Worm (Caenorhabditis elegans) whole organism, L1 larva: ENCODE data around the gene nhr-19.

ENCODE experiments used
- aly-2 ChIP-seq: fragments of 150-350 bp; optimal IDR thresholded peaks from 2 replicates; lab custom pipeline; 2014; ENCODE audit warnings: missing biosample characterization, missing genetic modification characterization
- dpl-1 ChIP-seq, 3 experiments: fragments of 150-350 bp in 2 of 3; sonication (generic microtip) in 1 of 3; optimal IDR thresholded peaks; 2 replicates each; lab custom pipeline; 2014 to 2017; ENCODE audit warnings: missing biosample characterization in 3 of 3, missing genetic modification characterization in 3 of 3, missing genetic modification reagents in 3 of 3
- fos-1 ChIP-seq: fragments of 150-350 bp; optimal IDR thresholded peaks from 2 replicates; lab custom pipeline; 2014; ENCODE audit warnings: missing biosample characterization, missing genetic modification characterization
- lsy-2 ChIP-seq, 2 experiments: fragments of 150-350 bp; optimal IDR thresholded peaks; 2 replicates each; lab custom pipeline; 2014; ENCODE audit warnings: missing biosample characterization in 2 of 2, missing genetic modification characterization in 2 of 2
- nhr-237 ChIP-seq: fragments of 150-350 bp; optimal IDR thresholded peaks from 2 replicates; lab custom pipeline; 2014; ENCODE audit warnings: missing biosample characterization, missing genetic modification characterization
- rnt-1 ChIP-seq: sonication (generic microtip); optimal IDR thresholded peaks from 2 replicates; lab custom pipeline; 2016; ENCODE audit warnings: mild to moderate bottlenecking, missing genetic modification characterization, moderate library complexity, missing compliant biosample characterization
- ztf-11 ChIP-seq, 2 experiments: sonication (generic microtip); optimal IDR thresholded peaks; 2 replicates each; lab custom pipeline; 2016 to 2017; ENCODE audit warnings: missing genetic modification characterization in 2 of 2, missing biosample characterization in 1 of 2, missing compliant biosample characterization in 1 of 2

ce11 chrII:9644940-9645634, 39.8 kb upstream of the nhr-19 start:
- TF ChIP-seq dpl-1 (GFP tag; optimal IDR thresholded peaks at IDR 0.05; lab: Kevin White, UChicago) (no peak), fos-1 (tag; lab: Kevin White, UChicago) (no peak), rnt-1 (tag; lab: Kevin White, UChicago) (peak; percentile 49), ztf-11 (tag; optimal IDR thresholded peaks at IDR 0.05; lab: Kevin White, UChicago) (no peak), aly-2 (tag; lab: Kevin White, UChicago) (no peak), nhr-237 (tag; lab: Kevin White, UChicago) (no peak), lsy-2 (tag; optimal IDR thresholded peaks at IDR 0.05; lab: Kevin White, UChicago) (no peak)
